Worm (Caenorhabditis elegans) whole organism, L3 larva: ENCODE data around the gene idpp-14.
A peak's percentile ranks its signal among the peaks of the same experiment; 100 is the strongest.

ENCODE experiments used
- aly-2 ChIP-seq: fragments of 150-350 bp; optimal IDR thresholded peaks from 2 replicates; lab custom pipeline; 2014; ENCODE audit warnings: missing biosample characterization, missing genetic modification characterization
- ceh-9 ChIP-seq: sonication (generic microtip); optimal IDR thresholded peaks from 2 replicates; lab custom pipeline; 2018; ENCODE audit warnings: missing biosample characterization, missing genetic modification characterization
- egl-27 ChIP-seq: sonication (generic microtip); optimal IDR thresholded peaks from 4 replicates; lab custom pipeline; 2017; ENCODE audit warnings: missing biosample characterization, missing genetic modification reagents, missing genetic modification characterization
- lin-39 ChIP-seq: fragments of 150-350 bp; optimal IDR thresholded peaks from 2 replicates; lab custom pipeline; 2018; ENCODE audit warnings: missing biosample characterization, missing genetic modification reagents, missing genetic modification characterization
- lsy-12 ChIP-seq: sonication (generic microtip); optimal IDR thresholded peaks from 2 replicates; lab custom pipeline; 2016; ENCODE audit warnings: mild to moderate bottlenecking, missing genetic modification characterization, missing compliant biosample characterization
- nhr-25 ChIP-seq: sonication (generic microtip); optimal IDR thresholded peaks from 2 replicates; lab custom pipeline; 2017; ENCODE audit warnings: missing biosample characterization, missing genetic modification characterization
- nhr-77 ChIP-seq: fragments of 150-350 bp; optimal IDR thresholded peaks from 2 replicates; lab custom pipeline; 2014; ENCODE audit warnings: missing biosample characterization, missing genetic modification characterization
- pha-4 ChIP-seq: fragments of 150-350 bp; optimal IDR thresholded peaks from 2 replicates; lab custom pipeline; 2014; ENCODE audit warnings: missing biosample characterization, missing genetic modification reagents, missing genetic modification characterization
- skn-1 ChIP-seq: fragments of 150-350 bp; optimal IDR thresholded peaks from 2 replicates; lab custom pipeline; 2014; ENCODE audit warnings: missing biosample characterization, missing genetic modification characterization
- snpc-4 ChIP-seq: fragments of 150-350 bp; optimal IDR thresholded peaks from 2 replicates; lab custom pipeline; 2014; ENCODE audit warnings: missing biosample characterization, missing genetic modification characterization
- unc-39 ChIP-seq: sonication (generic microtip); optimal IDR thresholded peaks from 4 replicates; lab custom pipeline; 2017; ENCODE audit warnings: missing biosample characterization, missing genetic modification characterization
- unc-62 ChIP-seq: fragments of 150-350 bp; sonication (generic microtip); optimal IDR thresholded peaks from 4 replicates; lab custom pipeline; 2014; ENCODE audit warnings: missing biosample characterization, missing genetic modification reagents, missing genetic modification characterization
- ztf-11 ChIP-seq: fragments of 150-350 bp; optimal IDR thresholded peaks from 2 replicates; lab custom pipeline; 2014; ENCODE audit warnings: missing biosample characterization, missing genetic modification characterization
- ztf-4 ChIP-seq: fragments of 150-350 bp; optimal IDR thresholded peaks from 2 replicates; lab custom pipeline; 2014; ENCODE audit warnings: missing biosample characterization, missing genetic modification characterization

DNA sequence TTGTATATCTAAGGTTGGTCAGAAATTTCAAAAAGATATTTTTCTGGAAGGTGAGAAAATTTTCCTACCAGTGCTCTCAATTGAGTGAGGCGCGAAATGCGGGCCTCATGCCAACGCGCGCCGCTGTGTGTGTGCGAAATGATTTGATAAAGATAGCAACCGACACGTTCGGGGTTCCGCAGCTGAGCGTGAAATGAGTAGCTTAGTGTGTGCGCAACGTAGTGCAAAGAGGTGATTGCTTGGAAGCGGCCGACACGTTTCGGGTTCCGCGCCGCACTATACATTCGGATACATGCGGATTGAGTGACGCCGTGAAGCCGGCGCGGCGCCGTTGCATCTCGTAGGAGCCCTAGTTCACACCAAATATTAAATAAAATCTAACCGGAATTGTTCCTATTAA lies 9.0 kb downstream of the idpp-14 start:
- no peak for TF ChIP-seq ztf-4
- TF ChIP-seq pha-4 (tag; lab: Kevin White, UChicago) = no peak
- no peak for TF ChIP-seq lin-39
- TF ChIP-seq lsy-12 (tag; lab: Kevin White, UChicago) = no peak
- TF ChIP-seq snpc-4 (tag; lab: Kevin White, UChicago) = peak; percentile 69
- no peak for TF ChIP-seq aly-2 (tag; lab: Kevin White, UChicago)
- TF ChIP-seq nhr-25 (tag; lab: Kevin White, UChicago) = no peak
- TF ChIP-seq egl-27 (tag; lab: Kevin White, UChicago) = no peak
- no peak for TF ChIP-seq ceh-9 (tag; lab: Kevin White, UChicago)
- TF ChIP-seq unc-62 (GFP tag; lab: Kevin White, UChicago) = no peak
- TF ChIP-seq unc-39 (tag; lab: Kevin White, UChicago) = no peak
- TF ChIP-seq ztf-11 (tag; lab: Kevin White, UChicago) = no peak
- no peak for TF ChIP-seq nhr-77
- no peak for TF ChIP-seq skn-1 (tag; lab: Kevin White, UChicago)
